ENCODE assay signal across 2 worm cellular contexts in genomic region chrX:2352929-2353328, ce11.
TF ChIP-seq lines count a peak whose summit lies in the region.

No protein-coding gene starts in this region.

TF ChIP-seq in whole organism, L4 larva, 104 proteins besides CTCF, POLR2A, EP300 and RAD21:
- TF ChIP-seq daf-19 (GFP tag; conservative IDR thresholded peaks at IDR 0.05; lab: Robert Waterston, UW) (no peak), php-3 (GFP tag; IDR thresholded peaks at IDR 0.05; lab: Robert Waterston, UW) (0 out of 2 replicates have a peak, but pooled peaks have one; percentile 9)

TF ChIP-seq in whole organism, young adult, 124 proteins besides CTCF, POLR2A, EP300 and RAD21:
- TF ChIP-seq F55B11.4 (tag; optimal IDR thresholded peaks at IDR 0.05; lab: Kevin White, UChicago; ENCODE audit: borderline replicate concordance, insufficient read depth) (no peak), F22D6.2 (tag; optimal IDR thresholded peaks at IDR 0.05; lab: Kevin White, UChicago) (no peak), cebp-1 (GFP tag; IDR thresholded peaks at IDR 0.05; lab: Robert Waterston, UW) (no peak), cebp-1 (tag; optimal IDR thresholded peaks at IDR 0.05; lab: Kevin White, UChicago) (no peak), nfya-1 (tag; optimal IDR thresholded peaks at IDR 0.05; lab: Kevin White, UChicago; ENCODE audit: borderline replicate concordance, insufficient read depth) (no peak), ekl-4 (GFP tag; IDR thresholded peaks at IDR 0.05; lab: Robert Waterston, UW) (no peak), snpc-4 (GFP tag; optimal IDR thresholded peaks at IDR 0.05; lab: Kevin White, UChicago) (no peak), snpc-4 (tag; optimal IDR thresholded peaks at IDR 0.05; lab: Kevin White, UChicago) (peak in 2 of 4 experiments; percentile 70 to 83), mcd-1 (GFP tag; IDR thresholded peaks at IDR 0.05; lab: Robert Waterston, UW) (no peak), let-607 (tag; optimal IDR thresholded peaks at IDR 0.05; lab: Kevin White, UChicago) (no peak), B0019.2 (GFP tag; conservative IDR thresholded peaks at IDR 0.05; lab: Robert Waterston, UW) (no peak), snpc-1.1 (tag; optimal IDR thresholded peaks at IDR 0.05; lab: Kevin White, UChicago; ENCODE audit: insufficient read depth) (peak; percentile 55), F49E8.2 (tag; optimal IDR thresholded peaks at IDR 0.05; lab: Kevin White, UChicago; ENCODE audit: insufficient read depth) (no peak)
